Fruit fly (Drosophila melanogaster): ENCODE data around the gene CG5823.

CG5823 gene

DNA sequence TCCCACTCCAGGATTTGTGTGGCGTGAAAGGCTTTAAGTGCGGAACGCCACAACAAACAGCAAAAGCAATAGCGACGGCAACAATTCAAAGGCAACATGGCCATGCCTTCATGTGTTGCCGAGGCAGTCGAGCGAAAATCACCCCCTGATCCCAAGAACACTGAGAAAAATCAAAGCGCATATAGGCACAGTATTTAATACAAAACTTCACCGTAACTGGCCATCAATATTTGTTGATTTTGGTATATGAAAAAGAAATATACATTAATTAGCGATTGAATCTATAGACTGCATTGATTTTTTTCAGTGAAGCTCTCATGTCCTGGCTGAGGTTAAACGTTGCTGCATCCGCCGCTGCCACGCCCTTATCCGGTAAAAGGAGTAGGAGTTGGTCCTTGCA, 33.3 kb downstream of the CG5823 start (continued):
- TF ChIP-seq pdm3 (GFP tag; optimal IDR thresholded peaks at IDR 0.05), result peak; percentile 64
- TF ChIP-seq CG11762 (GFP tag; optimal IDR thresholded peaks at IDR 0.05; ENCODE audit: insufficient read depth), result peak; percentile 27
- TF ChIP-seq CG11294 (GFP tag; IDR thresholded peaks at IDR 0.05), result no peak
- TF ChIP-seq fkh (GFP tag; optimal IDR thresholded peaks at IDR 0.05), result no peak
- peak; percentile 66 for TF ChIP-seq CG3032 (tag; optimal IDR thresholded peaks at IDR 0.05)
- TF ChIP-seq CG1621 (tag; optimal IDR thresholded peaks at IDR 0.05), result peak; percentile 64
- no peak for TF ChIP-seq dac (GFP tag; optimal IDR thresholded peaks at IDR 0.05)
- peak; percentile 70 for TF ChIP-seq Smox (GFP tag; optimal IDR thresholded peaks at IDR 0.05)
- TF ChIP-seq esn (GFP tag; optimal IDR thresholded peaks at IDR 0.05), result peak; percentile 69
- TF ChIP-seq Blimp-1 (GFP tag; optimal IDR thresholded peaks at IDR 0.05), result no peak
- peak; percentile 66 for TF ChIP-seq acj6 (GFP tag; optimal IDR thresholded peaks at IDR 0.05)
- TF ChIP-seq svp (GFP tag), result peak; percentile 86
- TF ChIP-seq CG6792 (GFP tag; optimal IDR thresholded peaks at IDR 0.05), result peak; percentile 58
- TF ChIP-seq CG6808 (GFP tag; optimal IDR thresholded peaks at IDR 0.05), result peak; percentile 54
- peak; percentile 37 for TF ChIP-seq CG8632 (GFP tag; optimal IDR thresholded peaks at IDR 0.05)
- peak; percentile 60 for TF ChIP-seq Sox14 (GFP tag; optimal IDR thresholded peaks at IDR 0.05)
- TF ChIP-seq Ets96B (tag; optimal IDR thresholded peaks at IDR 0.05), result peak; percentile 74
- peak; percentile 63 for TF ChIP-seq lz (GFP tag; optimal IDR thresholded peaks at IDR 0.05)
- peak; percentile 39 for TF ChIP-seq CG16779 (tag; optimal IDR thresholded peaks at IDR 0.05)
- TF ChIP-seq Sox15 (GFP tag; optimal IDR thresholded peaks at IDR 0.05), result peak; percentile 25
- no peak for TF ChIP-seq Hr38 (GFP tag; optimal IDR thresholded peaks at IDR 0.05)
- peak; percentile 67 for TF ChIP-seq CG3919 (GFP tag; optimal IDR thresholded peaks at IDR 0.05)
- peak; percentile 47 for TF ChIP-seq CG4318 (GFP tag; optimal IDR thresholded peaks at IDR 0.05)
- peak; percentile 48 for TF ChIP-seq CG7368 (GFP tag; optimal IDR thresholded peaks at IDR 0.05)
- peak; percentile 70 for TF ChIP-seq Met (GFP tag; optimal IDR thresholded peaks at IDR 0.05)
- peak; percentile 63 for TF ChIP-seq CG32006 (GFP tag; optimal IDR thresholded peaks at IDR 0.05)
- TF ChIP-seq CG10631 (GFP tag; optimal IDR thresholded peaks at IDR 0.05), result peak; percentile 65
- peak; percentile 62 for TF ChIP-seq Hr39 (GFP tag; optimal IDR thresholded peaks at IDR 0.05)
- TF ChIP-seq CG31627 (GFP tag; optimal IDR thresholded peaks at IDR 0.05), result peak; percentile 64
- TF ChIP-seq OdsH (GFP tag; optimal IDR thresholded peaks at IDR 0.05), result peak; percentile 63
- peak; percentile 5 for TF ChIP-seq CG6276 (GFP tag; optimal IDR thresholded peaks at IDR 0.05)
- TF ChIP-seq Hr4 (GFP tag; optimal IDR thresholded peaks at IDR 0.05), result peak; percentile 47
- TF ChIP-seq CG6854 (GFP tag; optimal IDR thresholded peaks at IDR 0.05), result no peak
- TF ChIP-seq fd85E (GFP tag; optimal IDR thresholded peaks at IDR 0.05), result no peak
- peak; percentile 66 for TF ChIP-seq Eip75B (GFP tag; optimal IDR thresholded peaks at IDR 0.05)
- peak; percentile 60 for TF ChIP-seq cyc (GFP tag; optimal IDR thresholded peaks at IDR 0.05)
- peak; percentile 45 for TF ChIP-seq CG15336 (GFP tag; IDR thresholded peaks at IDR 0.05)

DNA sequence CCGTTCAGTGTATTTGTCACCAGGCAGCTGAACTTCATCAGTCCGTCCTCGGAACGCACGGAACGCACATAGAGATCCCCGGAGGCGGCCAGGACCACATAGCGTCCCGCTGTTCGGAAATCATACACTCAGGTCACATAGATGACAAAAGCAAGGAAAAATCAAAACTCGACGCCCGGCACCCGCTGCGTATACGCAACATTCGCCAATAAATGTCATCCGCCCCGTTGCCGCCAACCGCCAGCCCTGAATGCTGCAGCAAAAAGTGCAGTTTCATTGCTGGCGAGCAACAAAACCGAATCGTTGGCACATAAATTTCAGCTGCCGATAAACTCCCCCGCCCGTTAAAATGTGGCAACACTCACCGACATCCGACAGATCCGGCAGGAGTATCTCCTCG, 42.3 kb downstream of the CG5823 start:
- TF ChIP-seq esn (GFP tag; optimal IDR thresholded peaks at IDR 0.05) (no peak), svp (GFP tag) (peak; percentile 24), CG11902 (GFP tag; optimal IDR thresholded peaks at IDR 0.05) (no peak)
